Fruit fly (Drosophila melanogaster): ENCODE results near the gene ND-B22.

DNA sequence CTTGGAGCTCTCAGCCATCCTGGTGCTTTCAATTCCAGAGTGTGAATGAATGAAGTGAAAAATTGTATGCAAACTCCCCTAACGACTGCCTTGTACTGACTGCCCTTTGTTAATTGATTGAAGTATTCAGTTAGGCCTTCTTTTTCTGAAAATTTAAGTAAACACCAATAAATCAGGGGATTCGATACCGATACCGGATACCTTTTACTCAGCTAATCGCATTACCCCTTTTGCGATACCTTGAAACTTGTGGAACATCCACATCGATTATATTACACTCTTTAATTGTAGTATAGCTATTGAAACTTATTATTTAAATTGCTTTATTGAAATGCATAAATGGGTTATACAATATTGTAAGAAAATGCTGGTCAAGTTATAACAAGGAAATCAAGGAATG is 25.2 kb upstream of the ND-B22 start, which contains the start of gene CG16957:
- no peak for TF ChIP-seq CG7368 (GFP tag; optimal IDR thresholded peaks at IDR 0.05)
- TF ChIP-seq CG8632 (GFP tag; optimal IDR thresholded peaks at IDR 0.05), result no peak
- no peak for TF ChIP-seq Blimp-1 (GFP tag; optimal IDR thresholded peaks at IDR 0.05)
- no peak for TF ChIP-seq CG3919 (GFP tag; optimal IDR thresholded peaks at IDR 0.05)
- TF ChIP-seq Hr38 (GFP tag; optimal IDR thresholded peaks at IDR 0.05), result no peak
- no peak for TF ChIP-seq CG15336 (GFP tag; IDR thresholded peaks at IDR 0.05)
- no peak for TF ChIP-seq salr (GFP tag; optimal IDR thresholded peaks at IDR 0.05)
